Fruit fly (Drosophila melanogaster) S2 (cell line): Measurements from ENCODE around the gene CG31121.

Source experiments
- CG8478 ChIP-seq: fragments of >200 bp; optimal IDR thresholded peaks from 2 replicates; lab custom pipeline; 2018
- CTCF ChIP-seq, 2 experiments: fragments of >200 bp; optimal IDR thresholded peaks; 2 replicates each; lab custom pipeline; 2018

DNA sequence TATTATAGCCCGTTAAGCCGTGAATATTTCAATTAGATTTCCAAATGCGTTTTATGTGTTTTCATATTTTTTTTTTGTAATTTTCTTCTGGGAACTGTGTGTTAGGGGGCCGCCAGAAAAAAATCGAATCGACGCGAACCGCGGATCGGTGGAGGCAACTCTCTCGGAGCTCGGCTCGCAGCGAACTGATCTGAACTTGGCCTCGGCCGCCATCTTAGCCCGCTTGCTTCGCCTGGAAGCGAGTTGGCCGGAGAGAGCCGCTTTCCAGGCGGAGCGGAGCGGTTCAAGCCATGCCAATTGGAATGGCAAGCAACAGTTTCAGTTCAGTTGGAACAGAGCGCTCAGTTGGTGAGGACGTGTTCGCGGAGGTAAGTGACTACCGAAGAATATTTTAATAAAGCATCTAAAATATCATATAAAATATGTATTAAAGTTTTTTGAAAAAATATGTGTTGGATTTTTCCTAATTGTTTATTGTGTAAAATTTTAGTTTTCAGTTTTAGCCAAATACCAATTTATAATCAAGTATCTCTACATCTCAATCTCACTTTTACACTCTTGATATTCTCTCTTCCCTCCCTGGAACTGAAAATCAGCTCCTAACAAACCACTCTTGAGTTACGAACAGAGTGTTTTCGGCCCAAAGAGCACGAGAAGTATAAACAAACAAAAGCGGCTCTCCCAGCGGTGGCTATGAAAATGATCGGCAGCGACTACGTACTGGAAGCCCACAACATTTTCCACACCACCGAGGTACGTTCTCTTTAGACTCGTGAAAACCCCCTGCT is at the start of gene CG31121, which contains the start of gene CG11069:
- TF ChIP-seq CG8478 (lab: Kevin White, UChicago) (no peak), CTCF (optimal IDR thresholded peaks at IDR 0.05; lab: Kevin White, UChicago) (no peak)
